Worm (Caenorhabditis elegans) whole organism, young adult: ENCODE data around the gene snf-10.

Source experiments
- F49E8.2 ChIP-seq: sonication (generic microtip); optimal IDR thresholded peaks from 3 replicates; lab custom pipeline; 2017; ENCODE audit warnings: missing genetic modification characterization, mild to moderate bottlenecking, missing compliant biosample characterization, antibody characterized with exemption, moderate library complexity; ENCODE audit not compliant: insufficient read depth
- madf-10 ChIP-seq: sonication (generic microtip); optimal IDR thresholded peaks from 2 replicates; lab custom pipeline; 2016; ENCODE audit warnings: mild to moderate bottlenecking, missing genetic modification characterization, missing compliant biosample characterization

DNA sequence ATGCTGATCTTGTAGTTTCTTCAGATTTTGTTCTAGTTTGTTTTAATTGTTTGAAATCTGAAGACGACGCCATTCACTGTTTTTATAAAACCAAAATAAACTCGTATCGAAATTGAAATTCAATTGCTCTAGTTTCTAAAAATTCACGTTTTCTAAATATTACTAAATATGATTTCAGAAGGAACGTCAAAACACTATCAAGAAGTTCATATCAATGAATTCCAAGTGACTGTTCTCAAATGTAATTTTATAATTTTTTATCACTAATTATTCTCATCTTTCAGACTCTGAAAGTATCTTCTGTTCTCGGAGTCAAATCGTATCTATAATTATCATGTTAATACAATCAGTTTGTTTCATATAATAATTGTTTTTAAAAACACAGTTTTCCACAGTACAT, at the start of gene snf-10:
- TF ChIP-seq madf-10 (tag; lab: Kevin White, UChicago) (no peak), F49E8.2 (tag; lab: Kevin White, UChicago) (no peak)
